Worm (Caenorhabditis elegans) whole organism, L3 larva: ENCODE results near the gene F28C1.1.
A peak's percentile ranks its signal among the peaks of the same experiment; 100 is the strongest.

Experiments used
- R02D3.7 ChIP-seq: fragments of 150-350 bp; optimal IDR thresholded peaks from 2 replicates; lab custom pipeline; 2014; ENCODE audit warnings: missing biosample characterization, missing genetic modification characterization
- aly-2 ChIP-seq: fragments of 150-350 bp; optimal IDR thresholded peaks from 2 replicates; lab custom pipeline; 2014; ENCODE audit warnings: missing biosample characterization, missing genetic modification characterization
- ceh-28 ChIP-seq: fragments of 150-350 bp; optimal IDR thresholded peaks from 2 replicates; lab custom pipeline; 2014; ENCODE audit warnings: missing biosample characterization, missing genetic modification reagents, missing genetic modification characterization
- ceh-82 ChIP-seq: fragments of 150-350 bp; optimal IDR thresholded peaks from 2 replicates; lab custom pipeline; 2014; ENCODE audit warnings: missing biosample characterization, missing genetic modification characterization
- elt-1 ChIP-seq: fragments of 150-350 bp; optimal IDR thresholded peaks from 2 replicates; lab custom pipeline; 2014; ENCODE audit warnings: missing biosample characterization, missing genetic modification characterization
- elt-2 ChIP-seq: sonication (generic microtip); optimal IDR thresholded peaks from 2 replicates; lab custom pipeline; 2016; ENCODE audit warnings: missing genetic modification reagents, mild to moderate bottlenecking, missing genetic modification characterization, missing compliant biosample characterization
- elt-3 ChIP-seq, 3 experiments: fragments of 150-350 bp in 1 of 3; sonication (generic microtip) in 2 of 3; optimal IDR thresholded peaks; 2 replicates in 2 of 3; 4 replicates in 1 of 3; lab custom pipeline; 2014 to 2017; ENCODE audit warnings: missing biosample characterization in 3 of 3, missing genetic modification characterization in 3 of 3
- eor-1 ChIP-seq, 2 experiments: fragments of 150-350 bp; optimal IDR thresholded peaks; 2 replicates each; lab custom pipeline; 2014 to 2018; ENCODE audit warnings: missing biosample characterization in 2 of 2, missing genetic modification characterization in 2 of 2
- fkh-10 ChIP-seq: sonication (generic microtip); optimal IDR thresholded peaks from 2 replicates; lab custom pipeline; 2017; ENCODE audit warnings: missing biosample characterization, missing genetic modification reagents, missing genetic modification characterization
- fkh-2 ChIP-seq: fragments of 150-350 bp; optimal IDR thresholded peaks from 2 replicates; lab custom pipeline; 2014; ENCODE audit warnings: missing biosample characterization, missing genetic modification reagents, missing genetic modification characterization
- fos-1 ChIP-seq: fragments of 150-350 bp; optimal IDR thresholded peaks from 2 replicates; lab custom pipeline; 2014; ENCODE audit warnings: missing biosample characterization, missing genetic modification characterization
- hmg-11 ChIP-seq: sonication (generic microtip); optimal IDR thresholded peaks from 2 replicates; lab custom pipeline; 2016; ENCODE audit warnings: missing genetic modification characterization, missing compliant biosample characterization
- jun-1 ChIP-seq: fragments of 150-350 bp; optimal IDR thresholded peaks from 2 replicates; lab custom pipeline; 2014; ENCODE audit warnings: missing biosample characterization, missing genetic modification reagents, missing genetic modification characterization
- lin-15B ChIP-seq: fragments of 150-350 bp; optimal IDR thresholded peaks from 2 replicates; lab custom pipeline; 2014; ENCODE audit warnings: missing biosample characterization, missing genetic modification characterization
- lin-39 ChIP-seq: fragments of 150-350 bp; optimal IDR thresholded peaks from 2 replicates; lab custom pipeline; 2018; ENCODE audit warnings: missing biosample characterization, missing genetic modification reagents, missing genetic modification characterization
- mdl-1 ChIP-seq: fragments of 150-350 bp; optimal IDR thresholded peaks from 2 replicates; lab custom pipeline; 2014; ENCODE audit warnings: missing biosample characterization, missing genetic modification characterization
- nfya-1 ChIP-seq: sonication (generic microtip); optimal IDR thresholded peaks from 2 replicates; lab custom pipeline; 2017; ENCODE audit warnings: missing genetic modification characterization, mild to moderate bottlenecking, missing compliant biosample characterization, antibody characterized with exemption, moderate library complexity; ENCODE audit not compliant: insufficient read depth
- nhr-11 ChIP-seq: fragments of 150-350 bp; optimal IDR thresholded peaks from 2 replicates; lab custom pipeline; 2014; ENCODE audit warnings: missing biosample characterization, missing genetic modification characterization
- nhr-12 ChIP-seq: fragments of 150-350 bp; optimal IDR thresholded peaks from 2 replicates; lab custom pipeline; 2014; ENCODE audit warnings: missing biosample characterization, missing genetic modification characterization
- nhr-23 ChIP-seq: fragments of 150-350 bp; optimal IDR thresholded peaks from 2 replicates; lab custom pipeline; 2014; ENCODE audit warnings: missing biosample characterization, missing genetic modification reagents, missing genetic modification characterization
- nhr-237 ChIP-seq: fragments of 150-350 bp; optimal IDR thresholded peaks from 2 replicates; lab custom pipeline; 2014; ENCODE audit warnings: missing biosample characterization, missing genetic modification characterization
- nhr-25 ChIP-seq: sonication (generic microtip); optimal IDR thresholded peaks from 2 replicates; lab custom pipeline; 2017; ENCODE audit warnings: missing biosample characterization, missing genetic modification characterization
- nhr-28 ChIP-seq: fragments of 150-350 bp; optimal IDR thresholded peaks from 2 replicates; lab custom pipeline; 2014; ENCODE audit warnings: missing biosample characterization, missing genetic modification characterization
- nhr-67 ChIP-seq: fragments of 150-350 bp; optimal IDR thresholded peaks from 2 replicates; lab custom pipeline; 2014; ENCODE audit warnings: missing biosample characterization, missing genetic modification characterization
- pha-4 ChIP-seq: fragments of 150-350 bp; optimal IDR thresholded peaks from 2 replicates; lab custom pipeline; 2014; ENCODE audit warnings: missing biosample characterization, missing genetic modification reagents, missing genetic modification characterization
- pqm-1 ChIP-seq: fragments of 150-350 bp; optimal IDR thresholded peaks from 2 replicates; lab custom pipeline; 2017; ENCODE audit warnings: missing biosample characterization, missing genetic modification characterization, inconsistent platforms
- skn-1 ChIP-seq: fragments of 150-350 bp; optimal IDR thresholded peaks from 2 replicates; lab custom pipeline; 2014; ENCODE audit warnings: missing biosample characterization, missing genetic modification characterization
- tbx-2 ChIP-seq: sonication (generic microtip); optimal IDR thresholded peaks from 2 replicates; lab custom pipeline; 2016; ENCODE audit warnings: mild to moderate bottlenecking, missing genetic modification characterization, missing compliant biosample characterization
- unc-62 ChIP-seq: fragments of 150-350 bp; sonication (generic microtip); optimal IDR thresholded peaks from 4 replicates; lab custom pipeline; 2014; ENCODE audit warnings: missing biosample characterization, missing genetic modification reagents, missing genetic modification characterization
- ztf-4 ChIP-seq: fragments of 150-350 bp; optimal IDR thresholded peaks from 2 replicates; lab custom pipeline; 2014; ENCODE audit warnings: missing biosample characterization, missing genetic modification characterization

F28C1.1 gene

ce11 chrV:12408996-12409395, 41.6 kb upstream of the F28C1.1 start:
- peak; percentile 0 for TF ChIP-seq nfya-1 (tag; lab: Kevin White, UChicago)
- TF ChIP-seq pqm-1 (tag; lab: Kevin White, UChicago), result peak; percentile 1
- TF ChIP-seq ceh-82, result no peak
- TF ChIP-seq nhr-23 (tag; lab: Kevin White, UChicago), result no peak
- peak; percentile 6 for TF ChIP-seq elt-2 (tag; lab: Kevin White, UChicago)
- TF ChIP-seq pha-4 (tag; lab: Kevin White, UChicago), result peak; percentile 62

- TF ChIP-seq nhr-12 (no peak), ceh-28 (tag; lab: Kevin White, UChicago) (no peak), lin-39 (tag; lab: Kevin White, UChicago) (no peak), nhr-237 (tag; lab: Kevin White, UChicago) (no peak), fkh-10 (GFP tag; lab: Kevin White, UChicago) (no peak), pqm-1 (tag; lab: Kevin White, UChicago) (no peak), nhr-23 (tag; lab: Kevin White, UChicago) (no peak)
Observed at ce11 chrV:12410416-12411001, 40.1 kb upstream of the F28C1.1 start, which contains the start of gene hrg-2. TSS of gene hrg-2 (minus strand) at chrV:12410513.

DNA sequence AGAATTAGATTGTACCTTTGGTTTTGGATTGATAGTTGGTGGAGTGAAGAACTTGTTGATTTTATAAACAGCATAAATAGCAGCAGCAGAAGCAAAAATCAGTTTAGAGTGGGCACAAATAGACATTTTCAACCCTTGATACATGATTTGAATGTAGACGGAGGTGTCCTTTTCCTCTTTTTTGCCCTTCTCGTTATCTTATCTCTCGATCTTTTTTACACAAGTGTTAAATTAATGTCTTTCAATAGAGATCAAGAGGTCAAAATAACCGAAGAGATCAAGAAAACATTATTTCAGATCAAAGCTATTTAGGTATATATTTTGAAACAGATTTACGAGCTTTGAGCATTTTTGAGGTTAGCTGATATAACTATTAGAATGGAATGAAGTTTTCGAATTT, 38.7 kb upstream of the F28C1.1 start, which contains the start of gene cdr-7:
Gene cdr-7, minus strand, starts transcription at position 205 of the 400 bp plus-strand sequence.
- peak in 1 of 3 experiments; percentile 45 for TF ChIP-seq elt-3 (tag; optimal IDR thresholded peaks at IDR 0.05; lab: Kevin White, UChicago)
- peak; percentile 89 for TF ChIP-seq elt-1 (tag; lab: Kevin White, UChicago)
- TF ChIP-seq nhr-11 (tag; lab: Kevin White, UChicago), result no peak
- TF ChIP-seq ceh-82, result no peak
- TF ChIP-seq mdl-1, result no peak
- no peak for TF ChIP-seq hmg-11
- no peak for TF ChIP-seq pha-4 (tag; lab: Kevin White, UChicago)
- peak; percentile 41 for TF ChIP-seq nhr-25 (tag; lab: Kevin White, UChicago)
- TF ChIP-seq, all 47 proteins: peak for 3

DNA sequence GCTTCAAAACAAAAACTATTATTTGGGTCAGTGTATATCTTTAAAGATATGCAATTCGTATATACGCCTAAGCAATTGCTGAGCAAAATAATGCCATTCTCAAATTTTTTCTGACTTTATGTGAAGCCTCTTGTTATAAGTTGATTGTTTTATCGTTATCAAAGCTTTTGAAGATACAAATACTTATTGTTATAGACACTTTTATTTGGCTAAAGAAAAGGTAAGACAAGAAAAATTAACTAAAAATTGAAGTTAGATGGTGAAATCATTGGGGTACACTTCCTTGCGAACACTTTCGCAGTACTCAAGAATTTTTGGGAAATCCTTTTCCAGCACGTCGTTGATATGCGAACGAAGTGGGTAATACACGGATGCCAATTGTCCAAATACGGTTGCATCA, 38.3 kb upstream of the F28C1.1 start:
- TF ChIP-seq nhr-11 (tag; lab: Kevin White, UChicago), result no peak
- TF ChIP-seq fos-1 (tag; lab: Kevin White, UChicago), result no peak
- TF ChIP-seq eor-1 (tag; optimal IDR thresholded peaks at IDR 0.05; lab: Kevin White, UChicago), result no peak
- TF ChIP-seq hmg-11, result no peak
- TF ChIP-seq lin-15B (tag; lab: Kevin White, UChicago), result no peak
- no peak for TF ChIP-seq nhr-67 (tag; lab: Kevin White, UChicago)
- TF ChIP-seq lin-39 (tag; lab: Kevin White, UChicago), result no peak
- no peak for TF ChIP-seq elt-1 (tag; lab: Kevin White, UChicago)
- no peak for TF ChIP-seq mdl-1
- no peak for TF ChIP-seq ztf-4
- no peak for TF ChIP-seq fkh-2 (tag; lab: Kevin White, UChicago)
- TF ChIP-seq, all 47 proteins: peak for 0

ce11 chrV:12413651-12414114, 36.9 kb upstream of the F28C1.1 start, which contains the start of gene cdr-6:
TSS of gene cdr-6 (minus strand) at chrV:12413701.
- TF ChIP-seq ceh-82 (no peak), nhr-237 (tag; lab: Kevin White, UChicago) (no peak), nhr-28 (tag; lab: Kevin White, UChicago) (no peak), pha-4 (tag; lab: Kevin White, UChicago) (peak; percentile 61), elt-2 (tag; lab: Kevin White, UChicago) (peak; percentile 46), ceh-28 (tag; lab: Kevin White, UChicago) (peak; percentile 28), nhr-25 (tag; lab: Kevin White, UChicago) (no peak), lin-15B (tag; lab: Kevin White, UChicago) (no peak), nhr-67 (tag; lab: Kevin White, UChicago) (no peak), pqm-1 (tag; lab: Kevin White, UChicago) (peak; percentile 63), jun-1 (tag; lab: Kevin White, UChicago) (no peak), R02D3.7 (tag; lab: Kevin White, UChicago) (no peak), fos-1 (tag; lab: Kevin White, UChicago) (no peak), tbx-2 (tag; lab: Kevin White, UChicago) (no peak), skn-1 (tag; lab: Kevin White, UChicago) (no peak), nhr-23 (tag; lab: Kevin White, UChicago) (peak; percentile 9)

DNA sequence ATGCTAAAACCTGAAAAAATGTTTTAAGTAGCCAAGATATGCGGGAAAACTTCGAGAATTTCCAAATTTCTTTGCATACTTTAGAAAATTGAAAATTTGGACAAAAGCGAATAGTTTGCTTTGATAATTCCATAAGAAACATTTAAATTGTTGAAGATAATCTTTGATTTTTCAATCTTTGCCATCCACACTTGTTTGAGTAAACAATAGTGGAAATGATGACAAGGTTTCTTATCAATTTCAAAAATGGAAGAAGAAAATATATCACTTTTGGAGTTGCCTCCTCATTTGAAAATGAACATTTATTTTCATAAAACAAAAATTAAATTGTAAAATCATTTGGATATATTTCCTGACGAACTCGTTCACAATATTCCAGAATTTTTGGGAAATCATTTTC, 36.2 kb upstream of the F28C1.1 start:
- TF ChIP-seq lin-39 (tag; lab: Kevin White, UChicago), result no peak
- no peak for TF ChIP-seq ztf-4
- TF ChIP-seq fkh-10 (GFP tag; lab: Kevin White, UChicago), result no peak
- TF ChIP-seq pqm-1 (tag; lab: Kevin White, UChicago), result peak; percentile 55
- no peak for TF ChIP-seq aly-2 (tag; lab: Kevin White, UChicago)
- TF ChIP-seq tbx-2 (tag; lab: Kevin White, UChicago), result no peak
- peak; percentile 62 for TF ChIP-seq elt-2 (tag; lab: Kevin White, UChicago)
- TF ChIP-seq skn-1 (tag; lab: Kevin White, UChicago), result peak; percentile 51
- no peak for TF ChIP-seq unc-62 (GFP tag; lab: Kevin White, UChicago)
- TF ChIP-seq pha-4 (tag; lab: Kevin White, UChicago), result peak; percentile 15
